Worm (Caenorhabditis elegans): Measurements from ENCODE around the gene ril-1.

DNA sequence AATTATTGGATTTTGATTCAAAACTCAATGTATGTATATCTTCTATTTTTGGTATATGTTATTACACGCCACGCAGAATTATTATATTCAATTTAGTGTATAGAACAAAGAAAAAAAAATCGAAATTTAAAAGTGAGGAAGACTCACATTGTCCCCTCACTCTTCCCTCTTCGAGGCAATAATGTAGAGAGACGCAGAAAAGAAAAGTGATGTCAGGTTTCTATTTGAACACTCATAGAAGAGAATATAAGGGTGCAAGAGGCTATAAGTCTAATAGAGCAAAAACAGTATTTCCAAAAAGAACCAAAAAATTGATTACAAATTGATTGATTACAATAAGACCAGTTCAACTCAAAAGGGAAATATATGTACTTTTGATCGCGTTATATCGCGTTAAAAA lies 24.6 kb upstream of the ril-1 start:
- TF ChIP-seq zag-1 (tag; optimal IDR thresholded peaks at IDR 0.05) (no peak), gmeb-1 (tag; optimal IDR thresholded peaks at IDR 0.05) (no peak)
